Fruit fly (Drosophila melanogaster) whole organism, adult: ENCODE measurements around the gene CG14961.

Source experiments
- CG11617 ChIP-seq: fragments of 200-800 bp; sonication (Bioruptor generic); optimal IDR thresholded peaks from 2 replicates; lab custom pipeline; 2017; ENCODE audit warnings: mild to moderate bottlenecking, missing biosample characterization, missing genetic modification reagents, missing genetic modification characterization
- CG12768 ChIP-seq: fragments of 200-800 bp; sonication (Bioruptor generic); optimal IDR thresholded peaks from 2 replicates; lab custom pipeline; 2017; ENCODE audit warnings: missing biosample characterization, missing genetic modification characterization, mild to moderate bottlenecking, moderate library complexity, missing genetic modification reagents
- CG14711 ChIP-seq: fragments of 200-800 bp; sonication (Bioruptor generic); optimal IDR thresholded peaks from 2 replicates; lab custom pipeline; 2018; ENCODE audit warnings: missing biosample characterization, mild to moderate bottlenecking, missing genetic modification characterization, moderate library complexity
- CG1620 ChIP-seq: fragments of 200-800 bp; sonication (Bioruptor generic); optimal IDR thresholded peaks from 2 replicates; lab custom pipeline; 2016; ENCODE audit warnings: missing biosample characterization, missing genetic modification characterization
- CG33017 ChIP-seq: fragments of 200-800 bp; sonication (Bioruptor generic); optimal IDR thresholded peaks from 2 replicates; lab custom pipeline; 2018; ENCODE audit warnings: missing biosample characterization, mild to moderate bottlenecking, missing genetic modification characterization, moderate library complexity
- CG5204 ChIP-seq: fragments of 200-800 bp; sonication (Bioruptor generic); optimal IDR thresholded peaks from 2 replicates; lab custom pipeline; 2016; ENCODE audit warnings: missing biosample characterization, missing genetic modification characterization
- CG7045 ChIP-seq: fragments of 200-800 bp; sonication (Bioruptor generic); optimal IDR thresholded peaks from 2 replicates; lab custom pipeline; 2017; ENCODE audit warnings: missing biosample characterization, mild to moderate bottlenecking, missing genetic modification characterization
- CG7101 ChIP-seq: fragments of 200-800 bp; sonication (Bioruptor generic); optimal IDR thresholded peaks from 2 replicates; lab custom pipeline; 2018; ENCODE audit warnings: missing biosample characterization, mild to moderate bottlenecking, missing genetic modification characterization, moderate library complexity
- Clk ChIP-seq: fragments of 200-800 bp; sonication (Bioruptor generic); optimal IDR thresholded peaks from 2 replicates; lab custom pipeline; 2017; ENCODE audit warnings: missing biosample characterization, missing genetic modification characterization
- Crg-1 ChIP-seq: fragments of 200-800 bp; sonication (Bioruptor generic); optimal IDR thresholded peaks from 2 replicates; lab custom pipeline; 2016; ENCODE audit warnings: missing biosample characterization, missing genetic modification characterization
- Hr96 ChIP-seq: fragments of 200-800 bp; sonication (Bioruptor generic); optimal IDR thresholded peaks from 2 replicates; lab custom pipeline; 2016; ENCODE audit warnings: missing biosample characterization, missing genetic modification characterization
- Mnt ChIP-seq: fragments of 200-800 bp; sonication (Bioruptor generic); optimal IDR thresholded peaks from 2 replicates; lab custom pipeline; 2016; ENCODE audit warnings: missing biosample characterization, mild to moderate bottlenecking, missing genetic modification characterization
- bab1 ChIP-seq: fragments of 200-800 bp; sonication (Bioruptor generic); optimal IDR thresholded peaks from 3 replicates; lab custom pipeline; 2019; ENCODE audit warnings: missing biosample characterization, mild to moderate bottlenecking, missing genetic modification characterization, moderate library complexity
- cic ChIP-seq: fragments of 200-800 bp; sonication (Bioruptor generic); optimal IDR thresholded peaks from 2 replicates; lab custom pipeline; 2017; ENCODE audit warnings: missing biosample characterization, mild to moderate bottlenecking, missing genetic modification characterization, moderate library complexity
- cnc ChIP-seq, 2 experiments: fragments of >200 bp; optimal IDR thresholded peaks; 2 replicates each; lab custom pipeline; 2017
- kay ChIP-seq: fragments of 200-800 bp; sonication (Bioruptor generic); peaks from one replicate; lab custom pipeline; 2016; ENCODE audit warnings: missing biosample characterization, missing genetic modification characterization, borderline replicate concordance
- ovo ChIP-seq: fragments of 200-800 bp; sonication (Bioruptor generic); optimal IDR thresholded peaks from 2 replicates; lab custom pipeline; 2016; ENCODE audit warnings: missing biosample characterization, missing genetic modification characterization
- pad ChIP-seq: fragments of 200-800 bp; sonication (Bioruptor generic); optimal IDR thresholded peaks from 3 replicates; lab custom pipeline; 2017; ENCODE audit warnings: missing biosample characterization, missing genetic modification characterization, mild to moderate bottlenecking, moderate library complexity, missing genetic modification reagents
- tj ChIP-seq: fragments of 200-800 bp; sonication (Bioruptor generic); optimal IDR thresholded peaks from 3 replicates; lab custom pipeline; 2017; ENCODE audit warnings: missing biosample characterization, mild to moderate bottlenecking, missing genetic modification characterization, moderate library complexity
- toe ChIP-seq: fragments of 200-800 bp; sonication (Bioruptor generic); optimal IDR thresholded peaks from 2 replicates; lab custom pipeline; 2016; ENCODE audit warnings: missing biosample characterization, missing genetic modification characterization

The CG14961 gene

DNA sequence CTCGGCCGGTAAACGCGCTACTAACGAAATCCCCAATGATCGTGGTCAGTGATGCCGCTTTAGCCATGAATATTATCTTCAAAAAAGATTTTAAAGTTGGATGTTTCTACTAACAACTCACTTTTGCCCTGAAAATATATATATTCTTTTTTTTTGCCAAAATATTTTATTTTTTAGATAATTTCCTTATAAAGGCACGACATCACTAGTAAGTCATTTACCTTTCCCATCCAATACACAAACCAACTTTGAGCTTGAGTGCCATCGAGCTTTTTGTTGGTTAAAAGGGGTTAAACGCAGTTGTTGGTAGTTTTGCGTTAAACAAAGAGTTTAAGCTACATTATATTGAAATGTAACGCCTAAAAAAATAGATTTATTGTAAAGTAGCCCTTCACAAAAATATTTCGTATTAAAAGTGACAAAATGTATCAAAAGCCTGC is 26.8 kb upstream of the CG14961 start, which contains the start of gene CG14968:
TSS of gene CG14968 (minus strand) at position 26 of the 440 bp plus-strand sequence.
- TF ChIP-seq toe (GFP tag; lab: Kevin White, UChicago): peak; percentile 81
- peak; percentile 94 for TF ChIP-seq CG7101 (tag; lab: Kevin White, UChicago)
- peak; percentile 90 for TF ChIP-seq CG7045 (GFP tag; lab: Kevin White, UChicago)
- TF ChIP-seq CG5204: peak; percentile 85
- peak; percentile 65 for TF ChIP-seq ovo
- TF ChIP-seq tj: peak; percentile 56
- peak; percentile 40 for TF ChIP-seq cic (GFP tag; lab: Kevin White, UChicago)
- peak; percentile 80 for TF ChIP-seq CG1620 (GFP tag; lab: Kevin White, UChicago)
- peak; percentile 85 for TF ChIP-seq Crg-1 (GFP tag; lab: Kevin White, UChicago)
- peak; percentile 93 for TF ChIP-seq CG33017 (tag; lab: Kevin White, UChicago)
- TF ChIP-seq Clk (GFP tag; lab: Kevin White, UChicago): peak; percentile 86
- TF ChIP-seq Mnt (GFP tag; lab: Kevin White, UChicago): peak; percentile 62
- peak; percentile 92 for TF ChIP-seq CG12768 (GFP tag; lab: Kevin White, UChicago)
- peak; percentile 93 for TF ChIP-seq CG14711 (tag; lab: Kevin White, UChicago)
- peak; percentile 80 for TF ChIP-seq Hr96 (GFP tag; lab: Kevin White, UChicago)
- peak; percentile 94 for TF ChIP-seq kay
- peak; percentile 70 for TF ChIP-seq pad
- no peak for TF ChIP-seq cnc (optimal IDR thresholded peaks at IDR 0.05; lab: Kevin White, UChicago)
- TF ChIP-seq bab1 (GFP tag; lab: Kevin White, UChicago): peak; percentile 96
- peak; percentile 89 for TF ChIP-seq CG11617 (GFP tag; lab: Kevin White, UChicago)

dm6 chr3L:3303534-3304459 is 26.1 kb upstream of the CG14961 start, which contains the start of gene ZnT63C:
ZnT63C (plus strand) TSS chr3L:3303708.
- no peak for TF ChIP-seq Crg-1 (GFP tag; lab: Kevin White, UChicago)
- no peak for TF ChIP-seq CG7101 (tag; lab: Kevin White, UChicago)
- no peak for TF ChIP-seq CG12768 (GFP tag; lab: Kevin White, UChicago)
- TF ChIP-seq tj: peak; percentile 3
- TF ChIP-seq cnc (optimal IDR thresholded peaks at IDR 0.05; lab: Kevin White, UChicago): peak; percentile 56 to 86
- peak; percentile 65 for TF ChIP-seq pad
- TF ChIP-seq kay: peak; percentile 64
- TF ChIP-seq CG5204: no peak
- peak; percentile 88 for TF ChIP-seq Mnt (GFP tag; lab: Kevin White, UChicago)
- TF ChIP-seq cic (GFP tag; lab: Kevin White, UChicago): peak; percentile 50
- TF ChIP-seq ovo: no peak
- peak; percentile 41 for TF ChIP-seq CG14711 (tag; lab: Kevin White, UChicago)
- TF ChIP-seq CG7045 (GFP tag; lab: Kevin White, UChicago): peak; percentile 12

DNA sequence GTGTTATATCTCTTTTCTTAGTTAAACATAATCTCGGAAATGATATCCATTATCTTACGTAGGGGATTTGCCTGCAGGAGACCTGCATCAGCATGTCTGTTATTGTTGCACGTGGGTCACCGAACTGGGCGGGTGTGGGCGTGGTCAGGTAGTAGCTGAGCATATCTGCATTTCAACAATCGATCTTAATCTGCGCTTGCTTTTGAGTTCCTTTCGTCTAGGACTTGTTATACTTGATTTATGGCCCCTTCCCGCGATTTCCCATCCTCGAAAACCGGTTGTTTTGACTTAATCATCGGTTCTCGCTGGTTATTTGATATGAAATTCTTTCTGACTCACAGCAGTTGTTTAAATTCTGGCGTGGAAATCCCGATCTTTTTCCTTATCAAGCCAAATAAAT is 25.1 kb upstream of the CG14961 start:
- TF ChIP-seq Crg-1 (GFP tag; lab: Kevin White, UChicago) (no peak), CG7045 (GFP tag; lab: Kevin White, UChicago) (no peak), toe (GFP tag; lab: Kevin White, UChicago) (no peak), Mnt (GFP tag; lab: Kevin White, UChicago) (no peak), cic (GFP tag; lab: Kevin White, UChicago) (no peak)

- TF ChIP-seq bab1 (GFP tag; lab: Kevin White, UChicago): no peak
- TF ChIP-seq pad: no peak
- TF ChIP-seq CG12768 (GFP tag; lab: Kevin White, UChicago): no peak
- TF ChIP-seq CG33017 (tag; lab: Kevin White, UChicago): no peak
- no peak for TF ChIP-seq Hr96 (GFP tag; lab: Kevin White, UChicago)
- no peak for TF ChIP-seq CG11617 (GFP tag; lab: Kevin White, UChicago)
- no peak for TF ChIP-seq toe (GFP tag; lab: Kevin White, UChicago)
Observed at dm6 chr3L:3305430-3305829, 24.4 kb upstream of the CG14961 start.

dm6 chr3L:3306515-3306914 is 23.3 kb upstream of the CG14961 start:
- peak; percentile 14 for TF ChIP-seq kay
- TF ChIP-seq ovo: no peak

- no peak for TF ChIP-seq Clk (GFP tag; lab: Kevin White, UChicago)
- TF ChIP-seq tj: no peak
- no peak for TF ChIP-seq cic (GFP tag; lab: Kevin White, UChicago)
- no peak for TF ChIP-seq CG11617 (GFP tag; lab: Kevin White, UChicago)
- no peak for TF ChIP-seq CG14711 (tag; lab: Kevin White, UChicago)
- TF ChIP-seq CG7045 (GFP tag; lab: Kevin White, UChicago): no peak
- no peak for TF ChIP-seq CG33017 (tag; lab: Kevin White, UChicago)
- TF ChIP-seq cnc (optimal IDR thresholded peaks at IDR 0.05; lab: Kevin White, UChicago): no peak
- TF ChIP-seq CG1620 (GFP tag; lab: Kevin White, UChicago): no peak
- TF ChIP-seq pad: no peak
Observed at dm6 chr3L:3307593-3307992, 22.3 kb upstream of the CG14961 start.
